Worm (Caenorhabditis elegans) whole organism, mixed stage, embryonic: ENCODE measurements around the gene Y50D4A.4.

Source experiments
- M03D4.4 ChIP-seq: sonication (generic microtip); optimal IDR thresholded peaks from 2 replicates; lab custom pipeline; 2017; ENCODE audit warnings: mild to moderate bottlenecking, missing genetic modification characterization, missing compliant biosample characterization
- blmp-1 ChIP-seq: fragments of 150-350 bp; optimal IDR thresholded peaks from 2 replicates; lab custom pipeline; 2014; ENCODE audit warnings: missing biosample characterization, missing genetic modification characterization
- ceh-39 ChIP-seq: fragments of 150-350 bp; optimal IDR thresholded peaks from 2 replicates; lab custom pipeline; 2014; ENCODE audit warnings: missing biosample characterization, missing genetic modification characterization
- ceh-43 ChIP-seq: fragments of 200-800 bp; sonication (Bioruptor generic); optimal IDR thresholded peaks from 2 replicates; lab custom pipeline; 2018; ENCODE audit warnings: mild to moderate bottlenecking, missing genetic modification characterization, moderate library complexity, missing compliant biosample characterization
- ces-1 ChIP-seq: fragments of 150-350 bp; optimal IDR thresholded peaks from 2 replicates; lab custom pipeline; 2014; ENCODE audit warnings: missing biosample characterization, missing genetic modification reagents, missing genetic modification characterization
- cnd-1 ChIP-seq: fragments of 200-800 bp; sonication (Bioruptor generic); optimal IDR thresholded peaks from 2 replicates; lab custom pipeline; 2018; ENCODE audit warnings: mild to moderate bottlenecking, missing genetic modification characterization, missing compliant biosample characterization
- drap-1 ChIP-seq: fragments of 200-800 bp; sonication (Bioruptor generic); optimal IDR thresholded peaks from 3 replicates; lab custom pipeline; 2018; ENCODE audit warnings: mild to moderate bottlenecking, missing genetic modification characterization, missing compliant biosample characterization
- elt-1 ChIP-seq: sonication (generic microtip); optimal IDR thresholded peaks from 2 replicates; lab custom pipeline; 2017; ENCODE audit warnings: missing genetic modification characterization, mild to moderate bottlenecking, missing compliant biosample characterization, antibody characterized with exemption, moderate library complexity, borderline replicate concordance; ENCODE audit not compliant: insufficient read depth
- elt-3 ChIP-seq: fragments of 150-350 bp; optimal IDR thresholded peaks from 2 replicates; lab custom pipeline; 2014; ENCODE audit warnings: missing biosample characterization, missing genetic modification characterization
- flh-1 ChIP-seq: fragments of 200-800 bp; sonication (Bioruptor generic); optimal IDR thresholded peaks from 2 replicates; lab custom pipeline; 2018; ENCODE audit warnings: mild to moderate bottlenecking, missing genetic modification characterization, moderate library complexity, missing compliant biosample characterization
- ham-2 ChIP-seq: fragments of 200-800 bp; sonication (Bioruptor generic); optimal IDR thresholded peaks from 2 replicates; lab custom pipeline; 2018; ENCODE audit warnings: mild to moderate bottlenecking, missing genetic modification characterization, missing compliant biosample characterization
- hlh-1 ChIP-seq: fragments of 150-350 bp; optimal IDR thresholded peaks from 2 replicates; lab custom pipeline; 2014; ENCODE audit warnings: missing biosample characterization, missing genetic modification reagents, missing genetic modification characterization
- lin-13 ChIP-seq: fragments of 150-350 bp; optimal IDR thresholded peaks from 2 replicates; lab custom pipeline; 2014; ENCODE audit warnings: missing biosample characterization, missing genetic modification characterization
- lin-32 ChIP-seq: fragments of 200-800 bp; sonication (Bioruptor generic); optimal IDR thresholded peaks from 2 replicates; lab custom pipeline; 2018; ENCODE audit warnings: mild to moderate bottlenecking, missing genetic modification characterization, missing compliant biosample characterization
- lsy-2 ChIP-seq: fragments of 150-350 bp; optimal IDR thresholded peaks from 2 replicates; lab custom pipeline; 2014; ENCODE audit warnings: missing biosample characterization, missing genetic modification characterization
- mab-5 ChIP-seq: fragments of 150-350 bp; optimal IDR thresholded peaks from 2 replicates; lab custom pipeline; 2014; ENCODE audit warnings: missing biosample characterization, missing genetic modification characterization
- mep-1 ChIP-seq: fragments of 150-350 bp; optimal IDR thresholded peaks from 2 replicates; lab custom pipeline; 2017; ENCODE audit warnings: missing biosample characterization, missing genetic modification reagents, missing genetic modification characterization, inconsistent platforms
- nhr-12 ChIP-seq: fragments of 150-350 bp; optimal IDR thresholded peaks from 2 replicates; lab custom pipeline; 2014; ENCODE audit warnings: missing biosample characterization, missing genetic modification characterization
- nhr-2 ChIP-seq: fragments of 150-350 bp; optimal IDR thresholded peaks from 2 replicates; lab custom pipeline; 2014; ENCODE audit warnings: missing biosample characterization, missing genetic modification characterization
- nhr-237 ChIP-seq: fragments of 150-350 bp; optimal IDR thresholded peaks from 2 replicates; lab custom pipeline; 2014; ENCODE audit warnings: missing biosample characterization, missing genetic modification characterization
- nhr-28 ChIP-seq: fragments of 150-350 bp; optimal IDR thresholded peaks from 2 replicates; lab custom pipeline; 2014; ENCODE audit warnings: missing biosample characterization, missing genetic modification characterization
- nhr-76 ChIP-seq: sonication (generic microtip); optimal IDR thresholded peaks from 2 replicates; lab custom pipeline; 2017; ENCODE audit warnings: missing biosample characterization, missing genetic modification characterization
- pha-4 ChIP-seq: fragments of 150-350 bp; optimal IDR thresholded peaks from 2 replicates; lab custom pipeline; 2018; ENCODE audit warnings: missing biosample characterization, missing genetic modification reagents, missing genetic modification characterization
- snpc-4 ChIP-seq: fragments of 150-350 bp; optimal IDR thresholded peaks from 2 replicates; lab custom pipeline; 2014; ENCODE audit warnings: missing biosample characterization, missing genetic modification characterization
- sptf-1 ChIP-seq: sonication (generic microtip); optimal IDR thresholded peaks from 2 replicates; lab custom pipeline; 2017; ENCODE audit warnings: mild to moderate bottlenecking, missing genetic modification characterization, moderate library complexity, missing compliant biosample characterization
- tbx-8 ChIP-seq: fragments of 200-800 bp; sonication (Bioruptor generic); optimal IDR thresholded peaks from 2 replicates; lab custom pipeline; 2018; ENCODE audit warnings: mild to moderate bottlenecking, missing genetic modification characterization, moderate library complexity, missing compliant biosample characterization
- unc-120 ChIP-seq: sonication (generic microtip); optimal IDR thresholded peaks from 2 replicates; lab custom pipeline; 2017; ENCODE audit warnings: missing genetic modification characterization, missing compliant biosample characterization; ENCODE audit not compliant: poor library complexity, severe bottlenecking
- unc-39 ChIP-seq: fragments of 150-350 bp; optimal IDR thresholded peaks from 2 replicates; lab custom pipeline; 2014; ENCODE audit warnings: missing biosample characterization, missing genetic modification characterization
- unc-62 ChIP-seq: fragments of 150-350 bp; optimal IDR thresholded peaks from 2 replicates; lab custom pipeline; 2014; ENCODE audit warnings: missing biosample characterization, missing genetic modification reagents, missing genetic modification characterization
- zip-8 ChIP-seq: fragments of 150-350 bp; optimal IDR thresholded peaks from 2 replicates; lab custom pipeline; 2014; ENCODE audit warnings: missing biosample characterization, missing genetic modification characterization
- ztf-11 ChIP-seq: fragments of 150-350 bp; optimal IDR thresholded peaks from 2 replicates; lab custom pipeline; 2014; ENCODE audit warnings: missing biosample characterization, missing genetic modification characterization

The Y50D4A.4 gene

ce11 chrV:1195995-1196394 is at the start of gene Y50D4A.4, which contains the start of gene wrb-1:
TSS of gene Y50D4A.4 (minus strand) at chrV:1196127.
TSS of gene wrb-1 (plus strand) at chrV:1196072.
- TF ChIP-seq ces-1 (peak; percentile 91), nhr-237 (peak; percentile 27), lsy-2 (tag; lab: Kevin White, UChicago) (peak; percentile 62), pha-4 (no peak)

ce11 chrV:1244021-1244708 is 48.2 kb upstream of the Y50D4A.4 start:
- no peak for TF ChIP-seq pha-4
- peak; percentile 2 for TF ChIP-seq cnd-1 (tag; lab: Kevin White, UChicago)
- peak; percentile 98 for TF ChIP-seq zip-8
- peak; percentile 14 for TF ChIP-seq unc-39 (tag; lab: Kevin White, UChicago)
- TF ChIP-seq nhr-2 (tag; lab: Kevin White, UChicago): peak; percentile 94
- TF ChIP-seq ces-1: peak; percentile 97
- no peak for TF ChIP-seq lsy-2 (tag; lab: Kevin White, UChicago)

- TF ChIP-seq mep-1 (tag; lab: Kevin White, UChicago) (no peak), hlh-1 (tag; lab: Kevin White, UChicago) (peak; percentile 41)
Observed at ce11 chrV:1243011-1243410, 47.1 kb upstream of the Y50D4A.4 start.

- TF ChIP-seq ham-2: peak; percentile 19
- no peak for TF ChIP-seq pha-4
- TF ChIP-seq sptf-1 (tag; lab: Kevin White, UChicago): no peak
Observed at ce11 chrV:1242432-1242831, 46.5 kb upstream of the Y50D4A.4 start.

ce11 chrV:1236333-1237068 is 40.6 kb upstream of the Y50D4A.4 start:
- no peak for TF ChIP-seq ceh-39 (tag; lab: Kevin White, UChicago)
- TF ChIP-seq unc-120: peak; percentile 6
- TF ChIP-seq M03D4.4 (tag; lab: Kevin White, UChicago): peak; percentile 26
- TF ChIP-seq mep-1 (tag; lab: Kevin White, UChicago): peak; percentile 24
- TF ChIP-seq tbx-8 (GFP tag; lab: Kevin White, UChicago): no peak
- TF ChIP-seq elt-3 (tag; lab: Kevin White, UChicago): no peak
- no peak for TF ChIP-seq lin-32
- TF ChIP-seq mab-5: no peak
- TF ChIP-seq unc-62 (GFP tag; lab: Kevin White, UChicago): peak; percentile 72
- TF ChIP-seq nhr-237: no peak
- no peak for TF ChIP-seq nhr-76 (tag; lab: Kevin White, UChicago)
- TF ChIP-seq flh-1 (GFP tag; lab: Kevin White, UChicago): no peak
- TF ChIP-seq ham-2: peak; percentile 43
- no peak for TF ChIP-seq lin-13
- TF ChIP-seq drap-1 (GFP tag; lab: Kevin White, UChicago): no peak
- no peak for TF ChIP-seq hlh-1 (tag; lab: Kevin White, UChicago)
- no peak for TF ChIP-seq ztf-11 (tag; lab: Kevin White, UChicago)
- no peak for TF ChIP-seq elt-1 (tag; lab: Kevin White, UChicago)
- TF ChIP-seq nhr-28 (tag; lab: Kevin White, UChicago): no peak
- TF ChIP-seq ceh-43 (GFP tag; lab: Kevin White, UChicago): no peak
- no peak for TF ChIP-seq snpc-4
- TF ChIP-seq nhr-12 (tag; lab: Kevin White, UChicago): no peak
- TF ChIP-seq nhr-2 (tag; lab: Kevin White, UChicago): no peak
- no peak for TF ChIP-seq sptf-1 (tag; lab: Kevin White, UChicago)
- no peak for TF ChIP-seq ces-1

- TF ChIP-seq blmp-1 (tag; lab: Kevin White, UChicago): no peak
- TF ChIP-seq nhr-12 (tag; lab: Kevin White, UChicago): no peak
- TF ChIP-seq mep-1 (tag; lab: Kevin White, UChicago): no peak
- TF ChIP-seq elt-1 (tag; lab: Kevin White, UChicago): no peak
- no peak for TF ChIP-seq nhr-237
Observed at ce11 chrV:1235355-1235754, 39.4 kb upstream of the Y50D4A.4 start, which contains the start of gene madd-2. TSS of gene madd-2 (minus strand) at chrV:1235455.
